Fruit fly (Drosophila melanogaster): ENCODE data around the gene PolZ2.

The PolZ2 gene

dm6 chr3R:5622985-5623630 lies 34.4 kb downstream of the PolZ2 start:
- TF ChIP-seq h (optimal IDR thresholded peaks at IDR 0.05) = no peak
- no peak for TF ChIP-seq Myc (optimal IDR thresholded peaks at IDR 0.05)
- TF ChIP-seq insv (optimal IDR thresholded peaks at IDR 0.05) = no peak
- no peak for TF ChIP-seq psq (optimal IDR thresholded peaks at IDR 0.05)
- no peak for TF ChIP-seq ttk (optimal IDR thresholded peaks at IDR 0.05)
- TF ChIP-seq Sin3A (optimal IDR thresholded peaks at IDR 0.05) = no peak

dm6 chr3R:5624115-5624878 lies 35.6 kb downstream of the PolZ2 start, which contains the start of the genes Dph4, Spec2 and RpL13A:
TSS of gene Dph4 (minus strand) at chr3R:5624125.
TSS of gene Spec2 (minus strand) at chr3R:5624125.
TSS of gene RpL13A (plus strand) at chr3R:5624474.
- TF ChIP-seq insv (optimal IDR thresholded peaks at IDR 0.05) (no peak), h (optimal IDR thresholded peaks at IDR 0.05) (no peak), ttk (optimal IDR thresholded peaks at IDR 0.05) (no peak), Sin3A (optimal IDR thresholded peaks at IDR 0.05) (no peak), psq (optimal IDR thresholded peaks at IDR 0.05) (no peak), Myc (optimal IDR thresholded peaks at IDR 0.05) (no peak)

- no peak for TF ChIP-seq Sin3A (optimal IDR thresholded peaks at IDR 0.05)
- no peak for TF ChIP-seq psq (optimal IDR thresholded peaks at IDR 0.05)
- no peak for TF ChIP-seq insv (optimal IDR thresholded peaks at IDR 0.05)
- no peak for TF ChIP-seq h (optimal IDR thresholded peaks at IDR 0.05)
- TF ChIP-seq Myc (optimal IDR thresholded peaks at IDR 0.05) = no peak
- no peak for TF ChIP-seq ttk (optimal IDR thresholded peaks at IDR 0.05)
Measured at dm6 chr3R:5627552-5627951, 38.9 kb downstream of the PolZ2 start, which contains the start of gene CG31551. TSS of gene CG31551 (plus strand) at chr3R:5627852.

- TF ChIP-seq psq (optimal IDR thresholded peaks at IDR 0.05) (no peak), ttk (optimal IDR thresholded peaks at IDR 0.05) (no peak), insv (optimal IDR thresholded peaks at IDR 0.05) (no peak), Myc (optimal IDR thresholded peaks at IDR 0.05) (no peak), h (optimal IDR thresholded peaks at IDR 0.05) (no peak), Sin3A (optimal IDR thresholded peaks at IDR 0.05) (no peak)
Measured at dm6 chr3R:5632182-5632581, 43.5 kb downstream of the PolZ2 start, which contains the start of gene CG31549. TSS of gene CG31549 (plus strand) at chr3R:5632192.

- TF ChIP-seq h (optimal IDR thresholded peaks at IDR 0.05) = no peak
- no peak for TF ChIP-seq psq (optimal IDR thresholded peaks at IDR 0.05)
- TF ChIP-seq insv (optimal IDR thresholded peaks at IDR 0.05) = no peak
- TF ChIP-seq ttk (optimal IDR thresholded peaks at IDR 0.05) = no peak
- TF ChIP-seq Myc (optimal IDR thresholded peaks at IDR 0.05) = no peak
- no peak for TF ChIP-seq Sin3A (optimal IDR thresholded peaks at IDR 0.05)
Measured at dm6 chr3R:5633437-5633836, 44.8 kb downstream of the PolZ2 start, which contains the start of gene CG12171. TSS of gene CG12171 (plus strand) at chr3R:5633627.

- TF ChIP-seq ttk (optimal IDR thresholded peaks at IDR 0.05) (no peak), insv (optimal IDR thresholded peaks at IDR 0.05) (no peak), psq (optimal IDR thresholded peaks at IDR 0.05) (no peak), Myc (optimal IDR thresholded peaks at IDR 0.05) (no peak), h (optimal IDR thresholded peaks at IDR 0.05) (no peak), Sin3A (optimal IDR thresholded peaks at IDR 0.05) (no peak)
Measured at dm6 chr3R:5635524-5635923, 46.9 kb downstream of the PolZ2 start, which contains the start of gene CG31546. TSS of gene CG31546 (minus strand) at chr3R:5635624.

dm6 chr3R:5636519-5637430 lies 48.1 kb downstream of the PolZ2 start, which contains the start of the genes CG31548 and CG12170:
TSS of gene CG31548 (minus strand) at chr3R:5636852.
TSS of gene CG12170 (plus strand) at chr3R:5637234.
- TF ChIP-seq psq (optimal IDR thresholded peaks at IDR 0.05) (no peak), ttk (optimal IDR thresholded peaks at IDR 0.05) (no peak), h (optimal IDR thresholded peaks at IDR 0.05) (no peak), Myc (optimal IDR thresholded peaks at IDR 0.05) (no peak), insv (optimal IDR thresholded peaks at IDR 0.05) (no peak), Sin3A (optimal IDR thresholded peaks at IDR 0.05) (no peak)
